Worm (Caenorhabditis elegans): ENCODE measurements around the gene tat-1.

ce11 chrIII:12434104-12434503 lies 12.6 kb upstream of the tat-1 start, which contains the start of gene Y49E10.27:
- TF ChIP-seq egl-18 (GFP tag; IDR thresholded peaks at IDR 0.05) (no peak), pha-4 (tag; optimal IDR thresholded peaks at IDR 0.05) (no peak), F55B11.4 (tag; optimal IDR thresholded peaks at IDR 0.05; ENCODE audit: borderline replicate concordance, insufficient read depth) (no peak), lin-54 (GFP tag; optimal IDR thresholded peaks at IDR 0.05) (no peak), rpc-1 (optimal IDR thresholded peaks at IDR 0.05) (no peak), rpc-1 (tag; optimal IDR thresholded peaks at IDR 0.05) (no peak), F23B12.7 (tag; optimal IDR thresholded peaks at IDR 0.05; ENCODE audit: insufficient read depth) (no peak), Y67H2A.10 (GFP tag; conservative IDR thresholded peaks at IDR 0.05) (no peak), unc-62 (GFP tag; optimal IDR thresholded peaks at IDR 0.05) (no peak), cebp-1 (GFP tag; IDR thresholded peaks at IDR 0.05) (no peak), cebp-1 (tag; optimal IDR thresholded peaks at IDR 0.05) (no peak), C17E4.6 (GFP tag; IDR thresholded peaks at IDR 0.05) (no peak), K11D2.4 (GFP tag; IDR thresholded peaks at IDR 0.05) (no peak), F37B4.10 (GFP tag; IDR thresholded peaks at IDR 0.05) (no peak)

All from whole organism, young adult.